Fruit fly (Drosophila melanogaster) whole organism, embryonic: ENCODE results near the gene sv.
A peak's percentile ranks its signal among the peaks of the same experiment; 100 is the strongest.

ENCODE experiments used
- BEAF-32 ChIP-seq: fragments of 200-800 bp; sonication (Bioruptor generic); optimal IDR thresholded peaks from 3 replicates; lab custom pipeline; 2017; ENCODE audit warnings: missing biosample characterization, missing genetic modification characterization, mild to moderate bottlenecking, moderate library complexity, missing genetic modification reagents
- Bgb ChIP-seq: fragments of 200-800 bp; sonication (Bioruptor generic); IDR thresholded peaks from 2 replicates; pipeline ENCODE4 v1.3.6; 2022; ENCODE audit warnings: missing biosample characterization, missing genetic modification characterization; ENCODE audit not compliant: partially characterized antibody
- CG10431 ChIP-seq: fragments of 200-800 bp; sonication (Bioruptor generic); optimal IDR thresholded peaks from 3 replicates; lab custom pipeline; 2018; ENCODE audit warnings: missing biosample characterization, mild to moderate bottlenecking, missing genetic modification characterization
- CG10565 ChIP-seq: fragments of 200-800 bp; sonication (Bioruptor generic); optimal IDR thresholded peaks from 3 replicates; lab custom pipeline; 2016; ENCODE audit warnings: missing biosample characterization, mild to moderate bottlenecking, missing genetic modification characterization
- CG10959 ChIP-seq: fragments of 200-800 bp; sonication (Bioruptor generic); IDR thresholded peaks from 2 replicates; pipeline ENCODE4 v1.3.6; 2022; ENCODE audit warnings: missing biosample characterization, missing genetic modification characterization
- CG11696 ChIP-seq: fragments of 200-800 bp; sonication (Bioruptor generic); IDR thresholded peaks from 2 replicates; pipeline ENCODE4 v1.3.6; 2022; ENCODE audit warnings: missing biosample characterization, missing genetic modification characterization
- CG16863 ChIP-seq: fragments of 200-800 bp; sonication (Bioruptor generic); optimal IDR thresholded peaks from 3 replicates; lab custom pipeline; 2016; ENCODE audit warnings: missing biosample characterization, missing genetic modification characterization
- CG17912 ChIP-seq: fragments of 200-800 bp; sonication (Bioruptor generic); optimal IDR thresholded peaks from 2 replicates; lab custom pipeline; 2018; ENCODE audit warnings: missing biosample characterization, mild to moderate bottlenecking, missing genetic modification characterization
- CG18011 ChIP-seq: fragments of 200-800 bp; sonication (Bioruptor generic); optimal IDR thresholded peaks from 2 replicates; lab custom pipeline; 2017; ENCODE audit warnings: missing biosample characterization, missing genetic modification characterization, mild to moderate bottlenecking, moderate library complexity, missing genotype
- CG18262 ChIP-seq: fragments of 200-800 bp; optimal IDR thresholded peaks from 3 replicates; lab custom pipeline; 2019; ENCODE audit warnings: missing biosample characterization, mild to moderate bottlenecking, missing genetic modification characterization, moderate library complexity
- CG2116 ChIP-seq: fragments of 200-800 bp; sonication (Bioruptor generic); optimal IDR thresholded peaks from 3 replicates; lab custom pipeline; 2018; ENCODE audit warnings: missing biosample characterization, mild to moderate bottlenecking, missing genetic modification characterization
- CG33213 ChIP-seq: fragments of 200-800 bp; sonication (Bioruptor generic); optimal IDR thresholded peaks from 3 replicates; lab custom pipeline; 2016; ENCODE audit warnings: missing biosample characterization, missing genetic modification characterization
- CG34422 ChIP-seq: fragments of 200-800 bp; sonication (Bioruptor generic); IDR thresholded peaks from 3 replicates; pipeline ENCODE4 v1.3.6; 2022; ENCODE audit warnings: missing biosample characterization, missing genetic modification characterization
- CG3995 ChIP-seq: fragments of 200-800 bp; sonication (Bioruptor generic); optimal IDR thresholded peaks from 3 replicates; lab custom pipeline; 2016; ENCODE audit warnings: missing biosample characterization, missing genetic modification characterization
- CG4424 ChIP-seq: fragments of 200-800 bp; sonication (Bioruptor generic); optimal IDR thresholded peaks from 3 replicates; lab custom pipeline; 2016; ENCODE audit warnings: missing biosample characterization, missing genetic modification characterization
- CG7357 ChIP-seq: fragments of 200-800 bp; sonication (Bioruptor generic); IDR thresholded peaks from 3 replicates; pipeline ENCODE4 v1.3.6; 2022; ENCODE audit warnings: missing biosample characterization, missing genetic modification characterization
- CG8089 ChIP-seq: fragments of 200-800 bp; sonication (Bioruptor generic); optimal IDR thresholded peaks from 3 replicates; lab custom pipeline; 2016; ENCODE audit warnings: missing biosample characterization, missing genetic modification characterization
- CG8290 ChIP-seq, 3 experiments: fragments of 200-800 bp; sonication (Bioruptor generic); optimal IDR thresholded peaks; 2 replicates each; lab custom pipeline; 2016 to 2019; ENCODE audit warnings: missing biosample characterization in 3 of 3, missing genetic modification characterization in 3 of 3, mild to moderate bottlenecking in 2 of 3, moderate library complexity in 1 of 3
- CG8478 ChIP-seq: fragments of >200 bp; optimal IDR thresholded peaks from 2 replicates; lab custom pipeline; 2018
- CoRest ChIP-seq: fragments of 200-800 bp; sonication (Bioruptor generic); optimal IDR thresholded peaks from 3 replicates; lab custom pipeline; 2018; ENCODE audit warnings: missing biosample characterization, mild to moderate bottlenecking, missing genetic modification characterization, moderate library complexity
- E2f1 ChIP-seq: fragments of 200-800 bp; sonication (Bioruptor generic); IDR thresholded peaks from 2 replicates; pipeline ENCODE4 v1.3.6; 2022; ENCODE audit warnings: missing biosample characterization, missing genetic modification characterization
- HmgZ ChIP-seq: fragments of 200-800 bp; sonication (Bioruptor generic); optimal IDR thresholded peaks from 2 replicates; lab custom pipeline; 2018; ENCODE audit warnings: missing biosample characterization, mild to moderate bottlenecking, missing genetic modification characterization
- Lpt ChIP-seq: fragments of >200 bp; optimal IDR thresholded peaks from 2 replicates; lab custom pipeline; 2018; ENCODE audit warnings: missing biosample characterization, missing genetic modification characterization
- Side ChIP-seq: fragments of 200-800 bp; sonication (Bioruptor generic); optimal IDR thresholded peaks from 2 replicates; lab custom pipeline; 2016; ENCODE audit warnings: missing biosample characterization, missing genetic modification characterization
- Sry-β ChIP-seq: fragments of 200-800 bp; sonication (Bioruptor generic); optimal IDR thresholded peaks from 2 replicates; lab custom pipeline; 2018; ENCODE audit warnings: missing biosample characterization, mild to moderate bottlenecking, missing genetic modification characterization, moderate library complexity
- Sry-δ ChIP-seq: fragments of 200-800 bp; sonication (Bioruptor generic); optimal IDR thresholded peaks from 2 replicates; lab custom pipeline; 2016; ENCODE audit warnings: missing biosample characterization, missing genetic modification characterization
- ab ChIP-seq: fragments of 200-800 bp; sonication (Bioruptor generic); optimal IDR thresholded peaks from 2 replicates; lab custom pipeline; 2016; ENCODE audit warnings: missing biosample characterization, missing genetic modification characterization
- aop ChIP-seq: fragments of 200-800 bp; sonication (Bioruptor generic); IDR thresholded peaks from 2 replicates; pipeline ENCODE4 v1.3.6; 2022; ENCODE audit warnings: missing biosample characterization, missing genetic modification characterization
- az2 ChIP-seq: fragments of 200-800 bp; sonication (Bioruptor generic); optimal IDR thresholded peaks from 3 replicates; lab custom pipeline; 2016; ENCODE audit warnings: missing biosample characterization, missing genetic modification characterization
- cad ChIP-seq: fragments of >200 bp; optimal IDR thresholded peaks from 2 replicates; lab custom pipeline; 2017; ENCODE audit warnings: missing biosample characterization, missing genetic modification characterization
- caup ChIP-seq: fragments of 200-800 bp; sonication (Bioruptor generic); optimal IDR thresholded peaks from 3 replicates; lab custom pipeline; 2017; ENCODE audit warnings: missing biosample characterization, mild to moderate bottlenecking, missing genetic modification characterization, moderate library complexity; ENCODE audit not compliant: severe bottlenecking
- ewg ChIP-seq: fragments of 200-800 bp; sonication (Bioruptor generic); optimal IDR thresholded peaks from 3 replicates; lab custom pipeline; 2017; ENCODE audit warnings: mild to moderate bottlenecking, missing biosample characterization, missing genetic modification reagents, missing genetic modification characterization
- gem ChIP-seq: fragments of 200-800 bp; sonication (Bioruptor generic); optimal IDR thresholded peaks from 2 replicates; lab custom pipeline; 2019; ENCODE audit warnings: missing biosample characterization, mild to moderate bottlenecking, missing genetic modification characterization, moderate library complexity
- gfzf ChIP-seq: fragments of 200-800 bp; sonication (Bioruptor generic); optimal IDR thresholded peaks from 2 replicates; lab custom pipeline; 2016; ENCODE audit warnings: missing biosample characterization, mild to moderate bottlenecking, missing genetic modification characterization, moderate library complexity
- gsb ChIP-seq: fragments of 200-800 bp; sonication (Bioruptor generic); IDR thresholded peaks from 2 replicates; pipeline ENCODE4 v1.3.6; 2022; ENCODE audit warnings: missing biosample characterization, missing genetic modification characterization
- her ChIP-seq: fragments of 200-800 bp; sonication (Bioruptor generic); optimal IDR thresholded peaks from 2 replicates; lab custom pipeline; 2016; ENCODE audit warnings: missing biosample characterization, missing genetic modification characterization
- jing ChIP-seq: fragments of 200-800 bp; sonication (Bioruptor generic); optimal IDR thresholded peaks from 2 replicates; lab custom pipeline; 2018; ENCODE audit warnings: missing biosample characterization, mild to moderate bottlenecking, missing genetic modification characterization
- luna ChIP-seq: fragments of 200-800 bp; sonication (Bioruptor generic); optimal IDR thresholded peaks from 2 replicates; lab custom pipeline; 2016; ENCODE audit warnings: missing biosample characterization, missing genetic modification characterization
- maf-S ChIP-seq: fragments of 200-800 bp; sonication (Bioruptor generic); optimal IDR thresholded peaks from 2 replicates; lab custom pipeline; 2016; ENCODE audit warnings: missing biosample characterization, missing genetic modification characterization
- mam ChIP-seq: fragments of 200-800 bp; sonication (Bioruptor generic); optimal IDR thresholded peaks from 3 replicates; lab custom pipeline; 2016; ENCODE audit warnings: missing biosample characterization, missing genetic modification characterization
- nerfin-1 ChIP-seq: fragments of 200-800 bp; sonication (Bioruptor generic); optimal IDR thresholded peaks from 3 replicates; lab custom pipeline; 2019; ENCODE audit warnings: missing biosample characterization, mild to moderate bottlenecking, missing genetic modification characterization, moderate library complexity
- nerfin-2 ChIP-seq: fragments of 200-800 bp; sonication (Bioruptor generic); IDR thresholded peaks from 2 replicates; pipeline ENCODE4 v1.3.6; 2022; ENCODE audit warnings: missing biosample characterization, missing genetic modification characterization; ENCODE audit not compliant: partially characterized antibody
- pum ChIP-seq: fragments of 200-800 bp; sonication (Bioruptor generic); optimal IDR thresholded peaks from 2 replicates; lab custom pipeline; 2016; ENCODE audit warnings: missing biosample characterization, missing genetic modification characterization
- pzg ChIP-seq: fragments of 200-800 bp; sonication (Bioruptor generic); optimal IDR thresholded peaks from 3 replicates; lab custom pipeline; 2018; ENCODE audit warnings: missing biosample characterization, mild to moderate bottlenecking, missing genetic modification characterization, moderate library complexity
- row ChIP-seq: fragments of 200-800 bp; sonication (Bioruptor generic); IDR thresholded peaks from 3 replicates; pipeline ENCODE4 v1.3.6; 2022; ENCODE audit warnings: missing biosample characterization, missing genetic modification characterization
- run ChIP-seq: fragments of 200-800 bp; sonication (Bioruptor generic); optimal IDR thresholded peaks from 3 replicates; lab custom pipeline; 2018; ENCODE audit warnings: missing biosample characterization, mild to moderate bottlenecking, missing genetic modification characterization
- stc ChIP-seq: fragments of 200-800 bp; sonication (Bioruptor generic); IDR thresholded peaks from 2 replicates; pipeline ENCODE4 v1.3.6; 2022; ENCODE audit warnings: missing biosample characterization, missing genetic modification characterization
- stwl ChIP-seq: fragments of 200-800 bp; sonication (Bioruptor generic); optimal IDR thresholded peaks from 3 replicates; lab custom pipeline; 2018; ENCODE audit warnings: missing biosample characterization, mild to moderate bottlenecking, missing genetic modification characterization, moderate library complexity
- tio ChIP-seq: fragments of 200-800 bp; sonication (Bioruptor generic); optimal IDR thresholded peaks from 2 replicates; lab custom pipeline; 2017; ENCODE audit warnings: missing biosample characterization, missing genetic modification characterization, inconsistent platforms
- tna ChIP-seq: fragments of 200-800 bp; sonication (Bioruptor generic); IDR thresholded peaks from 2 replicates; pipeline ENCODE4 v1.3.6; 2022; ENCODE audit warnings: missing biosample characterization, missing genetic modification characterization; ENCODE audit not compliant: partially characterized antibody
- trem ChIP-seq: fragments of 200-800 bp; optimal IDR thresholded peaks from 3 replicates; lab custom pipeline; 2019; ENCODE audit warnings: missing biosample characterization, mild to moderate bottlenecking, missing genetic modification characterization, moderate library complexity

Gene sv

DNA sequence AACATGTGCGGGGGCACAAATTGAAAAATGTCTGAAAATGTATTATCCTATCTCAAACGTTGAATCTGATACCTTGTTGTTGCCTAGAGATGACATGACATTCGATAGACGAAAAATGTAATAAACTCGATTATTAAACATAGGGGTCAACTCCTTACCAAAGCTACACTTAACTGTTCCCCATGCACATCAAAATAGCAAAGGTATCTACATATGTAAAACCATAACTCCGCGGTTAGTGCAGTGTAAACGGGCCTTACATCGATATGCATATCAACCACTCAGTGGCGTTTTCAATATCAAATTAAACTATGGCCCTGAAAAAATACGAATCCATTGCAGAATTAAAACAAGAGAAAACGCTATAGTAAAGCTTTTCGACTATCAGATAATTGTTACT lies 37.3 kb upstream of the sv start (continued):
- peak; percentile 65 for TF ChIP-seq BEAF-32 (GFP tag; lab: Kevin White, UChicago)
- no peak for TF ChIP-seq tio (GFP tag; lab: Kevin White, UChicago)
- TF ChIP-seq Bgb (GFP tag; lab: Robert Waterston, UW): peak; percentile 25; the same call in 1 of the 2 replicates
- peak; percentile 75 for TF ChIP-seq pzg
- no peak for TF ChIP-seq Sry-β
- peak; percentile 71 for TF ChIP-seq CG10431 (GFP tag; lab: Kevin White, UChicago)
- TF ChIP-seq Side (GFP tag; lab: Kevin White, UChicago): no peak
- TF ChIP-seq CG18262 (tag; lab: Kevin White, UChicago): no peak
- no peak for TF ChIP-seq CG16863
- peak; percentile 41 for TF ChIP-seq gfzf (GFP tag; lab: Kevin White, UChicago)
- TF ChIP-seq CG7357: peak; percentile 82
- peak; percentile 82 for TF ChIP-seq CG8089 (GFP tag; lab: Kevin White, UChicago)
- TF ChIP-seq Lpt (GFP tag; lab: Kevin White, UChicago): no peak
- TF ChIP-seq ewg (GFP tag; lab: Kevin White, UChicago): no peak
- peak; percentile 50 for TF ChIP-seq HmgZ (tag; lab: Kevin White, UChicago)
- no peak for TF ChIP-seq caup (GFP tag; lab: Kevin White, UChicago)
- TF ChIP-seq CG4424 (GFP tag; lab: Kevin White, UChicago): no peak
- TF ChIP-seq CG18011 (GFP tag; lab: Kevin White, UChicago): no peak
- no peak for TF ChIP-seq CG34422 (GFP tag; lab: Robert Waterston, UW)
- no peak for TF ChIP-seq her (GFP tag; lab: Kevin White, UChicago)
- no peak for TF ChIP-seq CG11696 (GFP tag; lab: Robert Waterston, UW)
- TF ChIP-seq az2 (GFP tag; lab: Kevin White, UChicago): no peak
- TF ChIP-seq gem (tag; lab: Kevin White, UChicago): no peak
- no peak for TF ChIP-seq luna (GFP tag; lab: Kevin White, UChicago)
- TF ChIP-seq CG2116 (GFP tag; lab: Kevin White, UChicago): peak; percentile 57
- TF ChIP-seq CG8478 (lab: Kevin White, UChicago): no peak
- no peak for TF ChIP-seq stc (GFP tag; lab: Robert Waterston, UW)
- no peak for TF ChIP-seq CG10959 (GFP tag; lab: Robert Waterston, UW)
- TF ChIP-seq mam: peak; percentile 39
- TF ChIP-seq CG17912 (GFP tag; lab: Kevin White, UChicago): peak; percentile 30
- peak; percentile 52 for TF ChIP-seq stwl (tag; lab: Kevin White, UChicago)
- no peak for TF ChIP-seq gsb (GFP tag; lab: Robert Waterston, UW)
- peak; percentile 28 for TF ChIP-seq trem
- no peak for TF ChIP-seq CoRest (tag; lab: Kevin White, UChicago)
- TF ChIP-seq nerfin-2 (GFP tag; lab: Robert Waterston, UW): no peak
- TF ChIP-seq CG33213: peak; percentile 32
- TF ChIP-seq jing (GFP tag; lab: Kevin White, UChicago): no peak
- no peak for TF ChIP-seq CG10565 (GFP tag; lab: Kevin White, UChicago)
- TF ChIP-seq E2f1 (GFP tag; lab: Robert Waterston, UW): no peak
- no peak for TF ChIP-seq nerfin-1 (tag; lab: Kevin White, UChicago)
- TF ChIP-seq tna: peak; percentile 32; the same call in 1 of the 2 replicates
- no peak for TF ChIP-seq ab (GFP tag; lab: Kevin White, UChicago)
- peak; percentile 28 for TF ChIP-seq CG3995 (GFP tag; lab: Kevin White, UChicago)
- TF ChIP-seq row (GFP tag; lab: Robert Waterston, UW): peak; percentile 83
- no peak for TF ChIP-seq maf-S (GFP tag; lab: Kevin White, UChicago)
- no peak for TF ChIP-seq pum
- no peak for TF ChIP-seq cad (GFP tag; lab: Kevin White, UChicago)
- TF ChIP-seq run (tag; lab: Kevin White, UChicago): no peak
- TF ChIP-seq CG8290 (GFP tag; optimal IDR thresholded peaks at IDR 0.05; lab: Kevin White, UChicago): peak; percentile 71
- TF ChIP-seq CG8290 (tag; optimal IDR thresholded peaks at IDR 0.05; lab: Kevin White, UChicago): peak; percentile 57 to 80
- no peak for TF ChIP-seq aop (GFP tag; lab: Robert Waterston, UW)
- peak; percentile 89 for TF ChIP-seq Sry-δ (GFP tag; lab: Kevin White, UChicago)
